Worm (Caenorhabditis elegans) whole organism, L4 larva: ENCODE results near the gene Y48A6C.4.
A peak's percentile ranks its signal among the peaks of the same experiment; 100 is the strongest.

ENCODE experiments used
- ZK337.2 ChIP-seq: fragments of 200-800 bp; sonication (Bioruptor generic); IDR thresholded peaks from 2 replicates; pipeline ENCODE4 v1.3.6; 2022; ENCODE audit warnings: missing genetic modification reagents, missing genetic modification characterization, missing compliant biosample characterization
- aha-1 ChIP-seq: fragments of 150-350 bp; peaks from one replicate; lab custom pipeline; 2014; ENCODE audit warnings: missing biosample characterization, missing genetic modification characterization
- ama-1 ChIP-seq: fragments of 150-350 bp; optimal IDR thresholded peaks from 2 replicates; lab custom pipeline; 2014; ENCODE audit warnings: inconsistent platforms, mixed read lengths
- arid-1 ChIP-seq: fragments of 200-800 bp; sonication (Bioruptor generic); conservative IDR thresholded peaks from 2 replicates; pipeline ENCODE4 v1.3.6; 2022; ENCODE audit warnings: missing genetic modification reagents, missing genetic modification characterization, missing compliant biosample characterization
- egl-27 ChIP-seq: sonication (generic microtip); optimal IDR thresholded peaks from 3 replicates; lab custom pipeline; 2017; ENCODE audit warnings: missing biosample characterization, missing genetic modification reagents, missing genetic modification characterization
- lin-39 ChIP-seq: fragments of 150-350 bp; optimal IDR thresholded peaks from 2 replicates; lab custom pipeline; 2014; ENCODE audit warnings: missing biosample characterization, missing genetic modification reagents, missing genetic modification characterization
- mdt-29 ChIP-seq: fragments of 200-800 bp; sonication (Bioruptor generic); IDR thresholded peaks from 2 replicates; pipeline ENCODE4 v1.3.6; 2022; ENCODE audit warnings: missing genetic modification reagents, missing genetic modification characterization, missing compliant biosample characterization
- mxl-2 ChIP-seq: fragments of 200-800 bp; sonication (Bioruptor generic); conservative IDR thresholded peaks from 2 replicates; pipeline ENCODE4 v1.3.6; 2022; ENCODE audit warnings: missing genetic modification reagents, missing genetic modification characterization, missing compliant biosample characterization
- nhr-11 ChIP-seq: fragments of 150-350 bp; optimal IDR thresholded peaks from 2 replicates; lab custom pipeline; 2014; ENCODE audit warnings: missing biosample characterization, missing genetic modification characterization
- nhr-28 ChIP-seq: fragments of 150-350 bp; optimal IDR thresholded peaks from 2 replicates; lab custom pipeline; 2014; ENCODE audit warnings: missing biosample characterization, missing genetic modification characterization
- snpc-4 ChIP-seq: fragments of 150-350 bp; optimal IDR thresholded peaks from 2 replicates; lab custom pipeline; 2014; ENCODE audit warnings: missing biosample characterization, missing genetic modification characterization
- ztf-11 ChIP-seq: fragments of 150-350 bp; optimal IDR thresholded peaks from 2 replicates; lab custom pipeline; 2014; ENCODE audit warnings: missing biosample characterization, missing genetic modification characterization

ce11 chrIII:11074214-11074613 lies 45.4 kb upstream of the Y48A6C.4 start, which contains the start of gene str-261:
- TF ChIP-seq lin-39 (tag; lab: Kevin White, UChicago) (no peak), aha-1 (tag; lab: Kevin White, UChicago) (peak; percentile 16), nhr-28 (tag; lab: Kevin White, UChicago) (no peak), ama-1 (no peak), arid-1 (GFP tag; lab: Robert Waterston, UW) (no peak), snpc-4 (no peak), ztf-11 (tag; lab: Kevin White, UChicago) (no peak), ZK337.2 (GFP tag; lab: Robert Waterston, UW) (no peak), egl-27 (tag; lab: Kevin White, UChicago) (no peak), mdt-29 (no peak), nhr-11 (tag; lab: Kevin White, UChicago) (no peak), mxl-2 (GFP tag; lab: Robert Waterston, UW) (no peak)
